Fruit fly (Drosophila melanogaster) whole organism, prepupa: Measurements from ENCODE around the gene CG34253.

Source experiments
- CG34406 ChIP-seq: fragments of 200-800 bp; sonication (Bioruptor generic); optimal IDR thresholded peaks from 3 replicates; lab custom pipeline; 2016; ENCODE audit warnings: missing biosample characterization, missing genetic modification characterization
- Eip78C ChIP-seq: fragments of 200-800 bp; sonication (Bioruptor generic); peaks from one replicate; lab custom pipeline; 2016; ENCODE audit warnings: missing biosample characterization, missing genetic modification characterization
- Lpt ChIP-seq: fragments of 200-800 bp; sonication (Bioruptor generic); optimal IDR thresholded peaks from 3 replicates; lab custom pipeline; 2016; ENCODE audit warnings: missing biosample characterization, missing genetic modification characterization

- peak; percentile 48 for TF ChIP-seq Eip78C (GFP tag; lab: Kevin White, UChicago)
- TF ChIP-seq Lpt (GFP tag; lab: Kevin White, UChicago), result no peak
- TF ChIP-seq CG34406 (GFP tag; lab: Kevin White, UChicago), result no peak
Measured at dm6 chr3L:18086754-18087685, at the start of gene CG34253.
